Worm (Caenorhabditis elegans) whole organism, L3 larva: ENCODE results near the gene srh-172.

ENCODE experiments used
- ama-1 ChIP-seq: fragments of 150-350 bp; optimal IDR thresholded peaks from 2 replicates; lab custom pipeline; 2018
- fkh-10 ChIP-seq: sonication (generic microtip); optimal IDR thresholded peaks from 2 replicates; lab custom pipeline; 2017; ENCODE audit warnings: missing biosample characterization, missing genetic modification reagents, missing genetic modification characterization
- fos-1 ChIP-seq: fragments of 150-350 bp; optimal IDR thresholded peaks from 2 replicates; lab custom pipeline; 2014; ENCODE audit warnings: missing biosample characterization, missing genetic modification characterization
- jun-1 ChIP-seq: fragments of 150-350 bp; optimal IDR thresholded peaks from 2 replicates; lab custom pipeline; 2014; ENCODE audit warnings: missing biosample characterization, missing genetic modification reagents, missing genetic modification characterization
- lin-39 ChIP-seq: fragments of 150-350 bp; optimal IDR thresholded peaks from 2 replicates; lab custom pipeline; 2018; ENCODE audit warnings: missing biosample characterization, missing genetic modification reagents, missing genetic modification characterization
- nfya-1 ChIP-seq: sonication (generic microtip); optimal IDR thresholded peaks from 2 replicates; lab custom pipeline; 2017; ENCODE audit warnings: missing genetic modification characterization, mild to moderate bottlenecking, missing compliant biosample characterization, antibody characterized with exemption, moderate library complexity; ENCODE audit not compliant: insufficient read depth
- nhr-12 ChIP-seq: fragments of 150-350 bp; optimal IDR thresholded peaks from 2 replicates; lab custom pipeline; 2014; ENCODE audit warnings: missing biosample characterization, missing genetic modification characterization
- nhr-28 ChIP-seq: fragments of 150-350 bp; optimal IDR thresholded peaks from 2 replicates; lab custom pipeline; 2014; ENCODE audit warnings: missing biosample characterization, missing genetic modification characterization
- pqm-1 ChIP-seq: fragments of 150-350 bp; optimal IDR thresholded peaks from 2 replicates; lab custom pipeline; 2017; ENCODE audit warnings: missing biosample characterization, missing genetic modification characterization, inconsistent platforms
- unc-62 ChIP-seq: fragments of 150-350 bp; sonication (generic microtip); optimal IDR thresholded peaks from 4 replicates; lab custom pipeline; 2014; ENCODE audit warnings: missing biosample characterization, missing genetic modification reagents, missing genetic modification characterization
- zag-1 ChIP-seq: fragments of 150-350 bp; optimal IDR thresholded peaks from 2 replicates; lab custom pipeline; 2014; ENCODE audit warnings: missing biosample characterization, missing genetic modification characterization
- ztf-11 ChIP-seq: fragments of 150-350 bp; optimal IDR thresholded peaks from 2 replicates; lab custom pipeline; 2014; ENCODE audit warnings: missing biosample characterization, missing genetic modification characterization

ce11 chrV:19934223-19934622 lies 24.6 kb upstream of the srh-172 start, which contains the start of gene algn-7:
- TF ChIP-seq nhr-28 (tag; lab: Kevin White, UChicago): no peak
- no peak for TF ChIP-seq unc-62
- no peak for TF ChIP-seq pqm-1 (tag; lab: Kevin White, UChicago)
- no peak for TF ChIP-seq lin-39 (tag; lab: Kevin White, UChicago)
- TF ChIP-seq ama-1 (lab: Kevin White, UChicago): no peak
- no peak for TF ChIP-seq ztf-11 (tag; lab: Kevin White, UChicago)
- no peak for TF ChIP-seq zag-1 (tag; lab: Kevin White, UChicago)
- TF ChIP-seq nfya-1 (tag; lab: Kevin White, UChicago): no peak
- no peak for TF ChIP-seq jun-1 (tag; lab: Kevin White, UChicago)
- TF ChIP-seq nhr-12 (tag; lab: Kevin White, UChicago): no peak
- no peak for TF ChIP-seq fos-1 (tag; lab: Kevin White, UChicago)
- no peak for TF ChIP-seq fkh-10 (GFP tag; lab: Kevin White, UChicago)
